Worm (Caenorhabditis elegans) whole organism, late embryonic: ENCODE results near the gene Y22D7AL.3.

Experiments used
- T23F11.4 ChIP-seq: fragments of 200-800 bp; sonication (Bioruptor generic); optimal IDR thresholded peaks from 2 replicates; lab custom pipeline; 2018; ENCODE audit warnings: mild to moderate bottlenecking, missing genetic modification characterization, missing compliant biosample characterization
- ama-1 ChIP-seq: fragments of 150-350 bp; optimal IDR thresholded peaks from 2 replicates; lab custom pipeline; 2014
- ceh-18 ChIP-seq: sonication (generic microtip); optimal IDR thresholded peaks from 2 replicates; lab custom pipeline; 2016; ENCODE audit warnings: missing genetic modification characterization, missing compliant biosample characterization
- hlh-6 ChIP-seq: sonication (generic microtip); optimal IDR thresholded peaks from 2 replicates; lab custom pipeline; 2016; ENCODE audit warnings: missing genotype, missing genetic modification characterization, missing compliant biosample characterization
- lin-11 ChIP-seq: fragments of 200-800 bp; sonication (Bioruptor generic); optimal IDR thresholded peaks from 2 replicates; lab custom pipeline; 2018; ENCODE audit warnings: mild to moderate bottlenecking, missing genetic modification characterization, missing compliant biosample characterization
- pqm-1 ChIP-seq: sonication (generic microtip); optimal IDR thresholded peaks from 2 replicates; lab custom pipeline; 2016; ENCODE audit warnings: missing genetic modification characterization, missing compliant biosample characterization
- unc-42 ChIP-seq: sonication (generic microtip); optimal IDR thresholded peaks from 2 replicates; lab custom pipeline; 2016; ENCODE audit warnings: missing genotype, missing genetic modification characterization, missing compliant biosample characterization
- unc-86 ChIP-seq: sonication (generic microtip); optimal IDR thresholded peaks from 2 replicates; lab custom pipeline; 2016; ENCODE audit warnings: missing genetic modification characterization, missing compliant biosample characterization

DNA sequence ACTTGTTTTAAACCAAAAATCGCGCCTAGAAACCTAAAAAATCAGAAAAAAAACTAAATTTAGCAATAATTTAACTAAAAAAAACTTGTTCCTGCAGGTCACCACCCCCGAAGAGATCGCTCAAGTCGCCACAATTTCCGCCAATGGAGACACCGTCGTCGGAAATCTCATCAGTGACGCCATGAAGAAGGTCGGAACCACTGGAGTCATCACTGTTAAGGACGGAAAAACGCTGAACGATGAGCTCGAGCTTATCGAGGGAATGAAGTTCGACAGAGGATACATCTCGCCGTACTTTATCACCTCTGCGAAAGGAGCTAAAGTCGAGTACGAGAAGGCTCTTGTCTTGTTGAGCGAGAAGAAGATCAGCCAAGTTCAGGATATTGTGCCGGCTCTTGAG lies 19.9 kb upstream of the Y22D7AL.3 start:
- TF ChIP-seq lin-11 (tag; lab: Kevin White, UChicago) (no peak), ceh-18 (tag; lab: Kevin White, UChicago) (no peak), hlh-6 (tag; lab: Kevin White, UChicago) (no peak), ama-1 (no peak), T23F11.4 (GFP tag; lab: Kevin White, UChicago) (no peak), unc-86 (tag; lab: Kevin White, UChicago) (no peak), unc-42 (tag; lab: Kevin White, UChicago) (no peak), pqm-1 (no peak)
